Worm (Caenorhabditis elegans) whole organism, L4/young adult: Measurements from ENCODE around the gene mtl-2.

Experiments
- W03F9.2 ChIP-seq: fragments of 150-350 bp; optimal IDR thresholded peaks from 2 replicates; lab custom pipeline; 2014; ENCODE audit warnings: missing biosample characterization, missing genetic modification characterization
- dao-5 ChIP-seq: sonication (generic microtip); optimal IDR thresholded peaks from 2 replicates; lab custom pipeline; 2016; ENCODE audit warnings: missing genotype, missing genetic modification characterization, moderate library complexity, missing compliant biosample characterization
- him-1 ChIP-seq: sonication (generic microtip); optimal IDR thresholded peaks from 2 replicates; lab custom pipeline; 2016; ENCODE audit warnings: missing genotype, missing genetic modification reagents, missing genetic modification characterization, missing compliant biosample characterization

DNA sequence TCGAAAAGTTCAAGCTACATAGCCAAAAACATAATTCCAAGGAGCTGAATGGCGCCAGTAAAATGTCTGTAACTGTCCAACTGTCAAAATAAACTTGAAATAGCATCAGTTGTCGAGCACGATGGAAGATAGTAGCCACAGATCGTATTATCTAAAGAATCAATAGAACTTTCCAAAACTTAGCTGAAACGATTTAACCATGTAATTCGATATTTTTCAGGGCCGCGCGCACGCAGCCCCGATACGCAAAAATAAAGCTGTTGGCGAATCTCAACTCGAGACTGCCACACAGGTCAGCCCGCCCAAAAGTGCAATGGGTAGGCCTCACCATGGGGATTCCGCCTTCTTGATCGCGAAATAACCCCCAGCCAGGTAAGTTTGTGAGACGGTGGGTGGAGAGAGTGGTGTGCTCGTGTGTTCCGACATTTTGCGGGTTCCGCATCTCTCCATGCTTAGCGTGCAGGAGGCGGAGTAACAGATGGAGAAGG lies 9.8 kb upstream of the mtl-2 start:
- TF ChIP-seq him-1 (tag; lab: Kevin White, UChicago) (no peak), W03F9.2 (tag; lab: Kevin White, UChicago) (no peak), dao-5 (tag; lab: Kevin White, UChicago) (peak; percentile 20)
